Fruit fly (Drosophila melanogaster): Measurements from ENCODE around the gene TTLL1B.

TTLL1B gene

dm6 chr3L:4611311-4611710 lies 36.8 kb upstream of the TTLL1B start (continued):
- TF ChIP-seq Sox102F (GFP tag; optimal IDR thresholded peaks at IDR 0.05) (peak; percentile 29), CG11902 (GFP tag; optimal IDR thresholded peaks at IDR 0.05) (peak; percentile 64), Ets96B (tag; optimal IDR thresholded peaks at IDR 0.05) (peak; percentile 81), CG32006 (GFP tag; optimal IDR thresholded peaks at IDR 0.05) (peak; percentile 86), CG6276 (GFP tag; optimal IDR thresholded peaks at IDR 0.05) (peak; percentile 80), salr (GFP tag; optimal IDR thresholded peaks at IDR 0.05) (peak; percentile 62 to 79), CG34406 (GFP tag; optimal IDR thresholded peaks at IDR 0.05) (peak; percentile 79), spab (GFP tag; optimal IDR thresholded peaks at IDR 0.05) (peak; percentile 79), Eip78C (GFP tag) (peak; percentile 96), pdm3 (GFP tag; optimal IDR thresholded peaks at IDR 0.05) (peak; percentile 82), Sox15 (GFP tag; optimal IDR thresholded peaks at IDR 0.05) (peak; percentile 68), cyc (GFP tag; optimal IDR thresholded peaks at IDR 0.05) (peak; percentile 73), dsx (GFP tag; optimal IDR thresholded peaks at IDR 0.05; ENCODE audit: poor library complexity, severe bottlenecking) (peak; percentile 85), Eip93F (GFP tag; optimal IDR thresholded peaks at IDR 0.05) (no peak)

DNA sequence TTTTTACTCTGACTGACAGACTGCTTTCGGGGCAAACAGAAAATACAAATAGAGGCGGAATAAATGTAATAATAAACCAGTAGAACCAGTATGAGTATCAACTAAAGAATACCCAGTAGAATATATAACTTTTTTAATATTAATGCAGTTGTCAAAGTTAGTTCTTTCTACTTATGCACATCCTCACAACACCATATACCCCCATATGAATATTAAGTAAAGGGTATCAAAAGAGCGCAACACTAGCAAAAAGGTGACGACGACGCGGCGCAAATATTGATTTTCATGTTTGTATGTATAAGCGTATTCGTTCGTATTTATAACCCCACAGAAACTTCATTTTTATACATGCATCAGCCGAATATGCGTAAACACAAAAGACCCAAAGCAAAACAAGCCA lies 35.0 kb upstream of the TTLL1B start:
- TF ChIP-seq net (GFP tag; optimal IDR thresholded peaks at IDR 0.05), result peak; percentile 83
- peak; percentile 80 for TF ChIP-seq CG8119 (GFP tag; IDR thresholded peaks at IDR 0.05)
- TF ChIP-seq lz (GFP tag; optimal IDR thresholded peaks at IDR 0.05), result peak; percentile 59
- TF ChIP-seq CG10631 (GFP tag; optimal IDR thresholded peaks at IDR 0.05), result peak; percentile 69
- TF ChIP-seq CG6276 (GFP tag; optimal IDR thresholded peaks at IDR 0.05), result peak; percentile 69
- TF ChIP-seq Eip75B (GFP tag; optimal IDR thresholded peaks at IDR 0.05), result peak; percentile 76
- TF ChIP-seq Eip93F (GFP tag; optimal IDR thresholded peaks at IDR 0.05), result no peak
- TF ChIP-seq CG34406 (GFP tag; optimal IDR thresholded peaks at IDR 0.05), result peak; percentile 87
- TF ChIP-seq CG6808 (GFP tag; optimal IDR thresholded peaks at IDR 0.05), result peak; percentile 71
- peak; percentile 81 for TF ChIP-seq Met (GFP tag; optimal IDR thresholded peaks at IDR 0.05)
- peak; percentile 74 for TF ChIP-seq Hr39 (GFP tag; optimal IDR thresholded peaks at IDR 0.05)
- peak; percentile 88 for TF ChIP-seq topi (GFP tag; optimal IDR thresholded peaks at IDR 0.05)
- TF ChIP-seq CG11762 (GFP tag; optimal IDR thresholded peaks at IDR 0.05; ENCODE audit: insufficient read depth), result peak; percentile 73
- peak; percentile 77 for TF ChIP-seq CG31627 (GFP tag; optimal IDR thresholded peaks at IDR 0.05)
- TF ChIP-seq CG6854 (GFP tag; optimal IDR thresholded peaks at IDR 0.05), result peak; percentile 76
- peak; percentile 83 for TF ChIP-seq acj6 (GFP tag; optimal IDR thresholded peaks at IDR 0.05)
- peak; percentile 58 for TF ChIP-seq fd85E (GFP tag; optimal IDR thresholded peaks at IDR 0.05)
- peak; percentile 55 for TF ChIP-seq CG16779 (tag; optimal IDR thresholded peaks at IDR 0.05)
- TF ChIP-seq CG1621 (tag; optimal IDR thresholded peaks at IDR 0.05), result peak; percentile 52
- peak; percentile 81 for TF ChIP-seq CG3032 (tag; optimal IDR thresholded peaks at IDR 0.05)
- peak; percentile 45 to 76 for TF ChIP-seq salr (GFP tag; optimal IDR thresholded peaks at IDR 0.05)
- peak; percentile 87 for TF ChIP-seq CG8632 (GFP tag; optimal IDR thresholded peaks at IDR 0.05)
- TF ChIP-seq CG11902 (GFP tag; optimal IDR thresholded peaks at IDR 0.05), result peak; percentile 74
- peak; percentile 83 for TF ChIP-seq Smox (GFP tag; optimal IDR thresholded peaks at IDR 0.05)
- TF ChIP-seq CG6163 (GFP tag; IDR thresholded peaks at IDR 0.05), result peak; percentile 84
- TF ChIP-seq CG7368 (GFP tag; optimal IDR thresholded peaks at IDR 0.05), result peak; percentile 86
- peak; percentile 83 for TF ChIP-seq Sox102F (GFP tag; optimal IDR thresholded peaks at IDR 0.05)
- peak; percentile 80 for TF ChIP-seq CG15336 (GFP tag; IDR thresholded peaks at IDR 0.05)
- peak; percentile 42 for TF ChIP-seq Blimp-1 (GFP tag; optimal IDR thresholded peaks at IDR 0.05)
- peak; percentile 72 to 82 for TF ChIP-seq ss (GFP tag; optimal IDR thresholded peaks at IDR 0.05)
- peak; percentile 81 for TF ChIP-seq esn (GFP tag; optimal IDR thresholded peaks at IDR 0.05)
- TF ChIP-seq pdm3 (GFP tag; optimal IDR thresholded peaks at IDR 0.05), result peak; percentile 87
- peak; percentile 79 for TF ChIP-seq Hr4 (GFP tag; optimal IDR thresholded peaks at IDR 0.05)
- TF ChIP-seq svp (GFP tag), result peak; percentile 95
- peak; percentile 48 for TF ChIP-seq Ets21C (GFP tag; optimal IDR thresholded peaks at IDR 0.05)
- TF ChIP-seq CG6792 (GFP tag; optimal IDR thresholded peaks at IDR 0.05), result peak; percentile 72
- peak; percentile 75 for TF ChIP-seq spab (GFP tag; optimal IDR thresholded peaks at IDR 0.05)
- TF ChIP-seq Sox15 (GFP tag; optimal IDR thresholded peaks at IDR 0.05), result peak; percentile 72
- TF ChIP-seq Sox14 (GFP tag; optimal IDR thresholded peaks at IDR 0.05), result peak; percentile 76
- peak; percentile 88 for TF ChIP-seq cyc (GFP tag; optimal IDR thresholded peaks at IDR 0.05)
- peak; percentile 88 for TF ChIP-seq CG3919 (GFP tag; optimal IDR thresholded peaks at IDR 0.05)
- peak; percentile 63 for TF ChIP-seq Lpt (GFP tag; optimal IDR thresholded peaks at IDR 0.05)
- TF ChIP-seq Ets96B (tag; optimal IDR thresholded peaks at IDR 0.05), result peak; percentile 86
- TF ChIP-seq dsx (GFP tag; optimal IDR thresholded peaks at IDR 0.05; ENCODE audit: poor library complexity, severe bottlenecking), result peak; percentile 75
- TF ChIP-seq fd59A (GFP tag; optimal IDR thresholded peaks at IDR 0.05), result peak; percentile 63

Measured in whole organism, prepupa.